Fruit fly (Drosophila melanogaster) whole organism, embryonic: ENCODE data around the gene CG32668.

ENCODE experiments used
- Aef1 ChIP-seq: fragments of 200-800 bp; sonication (Bioruptor generic); IDR thresholded peaks from 3 replicates; pipeline ENCODE4 v1.3.6; 2022; ENCODE audit warnings: missing biosample characterization, missing genetic modification characterization
- CG10543 ChIP-seq: fragments of 200-800 bp; sonication (Bioruptor generic); optimal IDR thresholded peaks from 3 replicates; lab custom pipeline; 2017; ENCODE audit warnings: missing biosample characterization, mild to moderate bottlenecking, missing genetic modification characterization, moderate library complexity
- CG12236 ChIP-seq: fragments of 200-800 bp; sonication (Bioruptor generic); optimal IDR thresholded peaks from 2 replicates; lab custom pipeline; 2016; ENCODE audit warnings: missing biosample characterization, missing genetic modification characterization
- CG1233 ChIP-seq: fragments of 200-800 bp; sonication (Bioruptor generic); optimal IDR thresholded peaks from 4 replicates; lab custom pipeline; 2018; ENCODE audit warnings: missing biosample characterization, mild to moderate bottlenecking, missing genetic modification characterization
- CG12391 ChIP-seq: fragments of 200-800 bp; sonication (Bioruptor generic); optimal IDR thresholded peaks from 3 replicates; lab custom pipeline; 2018; ENCODE audit warnings: missing biosample characterization, mild to moderate bottlenecking, missing genetic modification characterization, moderate library complexity
- CG13424 ChIP-seq: fragments of 200-800 bp; sonication (Bioruptor generic); optimal IDR thresholded peaks from 2 replicates; lab custom pipeline; 2019; ENCODE audit warnings: missing biosample characterization, mild to moderate bottlenecking, missing genetic modification characterization, moderate library complexity
- CG13775 ChIP-seq: fragments of 200-800 bp; sonication (Bioruptor generic); optimal IDR thresholded peaks from 3 replicates; lab custom pipeline; 2017; ENCODE audit warnings: missing biosample characterization, mild to moderate bottlenecking, missing genetic modification characterization
- CG14710 ChIP-seq: fragments of 200-800 bp; sonication (Bioruptor generic); optimal IDR thresholded peaks from 3 replicates; lab custom pipeline; 2019; ENCODE audit warnings: missing biosample characterization, mild to moderate bottlenecking, missing genetic modification characterization, moderate library complexity
- CG14965 ChIP-seq: fragments of 200-800 bp; sonication (Bioruptor generic); optimal IDR thresholded peaks from 2 replicates; lab custom pipeline; 2016; ENCODE audit warnings: missing biosample characterization, missing genetic modification characterization, borderline replicate concordance
- CG17612 ChIP-seq: fragments of 200-800 bp; sonication (Bioruptor generic); IDR thresholded peaks from 2 replicates; pipeline ENCODE4 v1.3.6; 2022; ENCODE audit warnings: missing biosample characterization, missing genetic modification characterization
- CG18476 ChIP-seq: fragments of 200-800 bp; sonication (Bioruptor generic); optimal IDR thresholded peaks from 2 replicates; lab custom pipeline; 2016; ENCODE audit warnings: missing biosample characterization, mild to moderate bottlenecking, missing genetic modification characterization
- CG18764 ChIP-seq: fragments of 200-800 bp; sonication (Bioruptor generic); optimal IDR thresholded peaks from 3 replicates; lab custom pipeline; 2016; ENCODE audit warnings: missing biosample characterization, missing genetic modification characterization
- CG2129 ChIP-seq: fragments of 200-800 bp; sonication (Bioruptor generic); IDR thresholded peaks from 2 replicates; pipeline ENCODE4 v1.3.6; 2022; ENCODE audit warnings: missing biosample characterization, missing genetic modification characterization; ENCODE audit not compliant: partially characterized antibody
- CG3065 ChIP-seq: fragments of 200-800 bp; sonication (Bioruptor generic); optimal IDR thresholded peaks from 2 replicates; lab custom pipeline; 2016; ENCODE audit warnings: missing biosample characterization, missing genetic modification characterization
- CG4328 ChIP-seq: fragments of 200-800 bp; sonication (Bioruptor generic); optimal IDR thresholded peaks from 3 replicates; lab custom pipeline; 2017; ENCODE audit warnings: missing biosample characterization, missing genetic modification reagents, missing genetic modification characterization
- CG6654 ChIP-seq: fragments of 200-800 bp; sonication (Bioruptor generic); optimal IDR thresholded peaks from 2 replicates; lab custom pipeline; 2017; ENCODE audit warnings: missing biosample characterization, mild to moderate bottlenecking, missing genetic modification characterization
- CG6683 ChIP-seq: fragments of 200-800 bp; sonication (Bioruptor generic); optimal IDR thresholded peaks from 2 replicates; lab custom pipeline; 2017; ENCODE audit warnings: missing biosample characterization, mild to moderate bottlenecking, missing genetic modification characterization, missing genetic modification reagents
- CG7271 ChIP-seq: fragments of 200-800 bp; sonication (Bioruptor generic); optimal IDR thresholded peaks from 2 replicates; lab custom pipeline; 2018; ENCODE audit warnings: missing biosample characterization, mild to moderate bottlenecking, missing genetic modification characterization, moderate library complexity
- CG8478 ChIP-seq: fragments of >200 bp; optimal IDR thresholded peaks from 2 replicates; lab custom pipeline; 2018
- CG9727 ChIP-seq: fragments of 200-800 bp; sonication (Bioruptor generic); optimal IDR thresholded peaks from 3 replicates; lab custom pipeline; 2017; ENCODE audit warnings: missing biosample characterization, mild to moderate bottlenecking, missing genetic modification characterization
- CG9932 ChIP-seq: fragments of 200-800 bp; sonication (Bioruptor generic); IDR thresholded peaks from 2 replicates; pipeline ENCODE4 v1.3.6; 2022; ENCODE audit warnings: missing biosample characterization, missing genetic modification characterization
- CTCF ChIP-seq: fragments of 200-800 bp; sonication (Bioruptor generic); optimal IDR thresholded peaks from 2 replicates; lab custom pipeline; 2017; ENCODE audit warnings: missing biosample characterization, mild to moderate bottlenecking, missing genetic modification characterization, moderate library complexity
- Camta ChIP-seq: fragments of 200-800 bp; sonication (Bioruptor generic); optimal IDR thresholded peaks from 2 replicates; lab custom pipeline; 2016; ENCODE audit warnings: missing biosample characterization, missing genetic modification characterization
- Dbx ChIP-seq: fragments of 200-800 bp; sonication (Bioruptor generic); IDR thresholded peaks from 3 replicates; pipeline ENCODE4 v1.3.6; 2022; ENCODE audit warnings: missing biosample characterization, missing genetic modification characterization
- Drgx ChIP-seq: fragments of 200-800 bp; sonication (Bioruptor generic); IDR thresholded peaks from 2 replicates; pipeline ENCODE4 v1.3.6; 2022; ENCODE audit warnings: missing biosample characterization, missing genetic modification characterization
- Fer1 ChIP-seq: fragments of 200-800 bp; sonication (Bioruptor generic); optimal IDR thresholded peaks from 2 replicates; lab custom pipeline; 2017; ENCODE audit warnings: missing biosample characterization, mild to moderate bottlenecking, missing genetic modification characterization
- H2.0 ChIP-seq: fragments of 200-800 bp; sonication (Bioruptor generic); IDR thresholded peaks from 2 replicates; pipeline ENCODE4 v1.3.6; 2022; ENCODE audit warnings: missing biosample characterization, missing genetic modification characterization
- HLH4C ChIP-seq: fragments of 200-800 bp; sonication (Bioruptor generic); IDR thresholded peaks from 3 replicates; pipeline ENCODE4 v1.3.6; 2022; ENCODE audit warnings: missing biosample characterization, missing genetic modification characterization; ENCODE audit not compliant: partially characterized antibody
- Oaz ChIP-seq: fragments of 200-800 bp; sonication (Bioruptor generic); IDR thresholded peaks from 2 replicates; pipeline ENCODE4 v1.3.6; 2022; ENCODE audit warnings: missing biosample characterization, missing genetic modification characterization
- Scr ChIP-seq: fragments of 200-800 bp; sonication (Bioruptor generic); IDR thresholded peaks from 2 replicates; pipeline ENCODE4 v1.3.6; 2022; ENCODE audit warnings: missing biosample characterization, missing genetic modification characterization; ENCODE audit not compliant: partially characterized antibody
- amos ChIP-seq: fragments of 200-800 bp; sonication (Bioruptor generic); IDR thresholded peaks from 2 replicates; pipeline ENCODE4 v1.3.6; 2022; ENCODE audit warnings: missing biosample characterization, missing genetic modification characterization; ENCODE audit not compliant: partially characterized antibody
- ara ChIP-seq: fragments of 200-800 bp; sonication (Bioruptor generic); IDR thresholded peaks from 2 replicates; pipeline ENCODE4 v1.3.6; 2022; ENCODE audit warnings: missing biosample characterization, missing genetic modification characterization
- cwo ChIP-seq: fragments of 200-800 bp; sonication (Bioruptor generic); optimal IDR thresholded peaks from 3 replicates; lab custom pipeline; 2017; ENCODE audit warnings: missing biosample characterization, missing genetic modification characterization, mild to moderate bottlenecking, moderate library complexity, missing genetic modification reagents
- dmrt99B ChIP-seq: fragments of 200-800 bp; sonication (Bioruptor generic); optimal IDR thresholded peaks from 2 replicates; lab custom pipeline; 2018; ENCODE audit warnings: missing biosample characterization, mild to moderate bottlenecking, missing genetic modification characterization, moderate library complexity
- emc ChIP-seq: fragments of 200-800 bp; sonication (Bioruptor generic); optimal IDR thresholded peaks from 2 replicates; lab custom pipeline; 2016; ENCODE audit warnings: missing biosample characterization, missing genetic modification characterization
- eve ChIP-seq, 2 experiments: fragments of >200 bp; optimal IDR thresholded peaks; 2 replicates each; lab custom pipeline; 2017; ENCODE audit warnings: missing biosample characterization in 2 of 2, missing genetic modification characterization in 2 of 2
- gem ChIP-seq: fragments of 200-800 bp; sonication (Bioruptor generic); optimal IDR thresholded peaks from 2 replicates; lab custom pipeline; 2019; ENCODE audit warnings: missing biosample characterization, mild to moderate bottlenecking, missing genetic modification characterization, moderate library complexity
- gsb ChIP-seq: fragments of 200-800 bp; sonication (Bioruptor generic); IDR thresholded peaks from 2 replicates; pipeline ENCODE4 v1.3.6; 2022; ENCODE audit warnings: missing biosample characterization, missing genetic modification characterization
- hth ChIP-seq: fragments of >200 bp; optimal IDR thresholded peaks from 2 replicates; lab custom pipeline; 2017; ENCODE audit warnings: inconsistent platforms
- insv ChIP-seq, 2 experiments: fragments of 200-800 bp; sonication (Bioruptor generic); optimal IDR thresholded peaks; 3 replicates each; lab custom pipeline; 2016 to 2018; ENCODE audit warnings: missing biosample characterization in 2 of 2, missing genetic modification characterization in 2 of 2
- kni ChIP-seq: fragments of 200-800 bp; sonication (Bioruptor generic); optimal IDR thresholded peaks from 3 replicates; lab custom pipeline; 2017; ENCODE audit warnings: mild to moderate bottlenecking, missing biosample characterization, missing genetic modification reagents, missing genetic modification characterization
- lab ChIP-seq: fragments of 200-800 bp; sonication (Bioruptor generic); optimal IDR thresholded peaks from 3 replicates; lab custom pipeline; 2017; ENCODE audit warnings: missing biosample characterization, missing genetic modification characterization, mild to moderate bottlenecking, moderate library complexity, missing genetic modification reagents
- lilli ChIP-seq: fragments of 200-800 bp; sonication (Bioruptor generic); optimal IDR thresholded peaks from 3 replicates; lab custom pipeline; 2016; ENCODE audit warnings: missing biosample characterization, missing genetic modification characterization
- nau ChIP-seq: fragments of 200-800 bp; sonication (Bioruptor generic); optimal IDR thresholded peaks from 3 replicates; lab custom pipeline; 2017; ENCODE audit warnings: missing biosample characterization, mild to moderate bottlenecking, missing genetic modification characterization, missing genetic modification reagents
- nmo ChIP-seq: fragments of 200-800 bp; sonication (Bioruptor generic); optimal IDR thresholded peaks from 2 replicates; lab custom pipeline; 2018; ENCODE audit warnings: missing biosample characterization, mild to moderate bottlenecking, missing genetic modification characterization, moderate library complexity
- pum ChIP-seq: fragments of 200-800 bp; sonication (Bioruptor generic); optimal IDR thresholded peaks from 2 replicates; lab custom pipeline; 2016; ENCODE audit warnings: missing biosample characterization, missing genetic modification characterization
- shn ChIP-seq: fragments of 200-800 bp; sonication (Bioruptor generic); optimal IDR thresholded peaks from 3 replicates; lab custom pipeline; 2016; ENCODE audit warnings: missing biosample characterization, missing genetic modification characterization
- sisA ChIP-seq: fragments of 200-800 bp; sonication (Bioruptor generic); IDR thresholded peaks from 2 replicates; pipeline ENCODE4 v1.3.6; 2022; ENCODE audit warnings: missing biosample characterization, missing genetic modification characterization
- unc-4 ChIP-seq: fragments of 200-800 bp; sonication (Bioruptor generic); IDR thresholded peaks from 2 replicates; pipeline ENCODE4 v1.3.6; 2022; ENCODE audit warnings: missing biosample characterization, missing genetic modification characterization; ENCODE audit not compliant: partially characterized antibody
- vvl ChIP-seq: fragments of 200-800 bp; sonication (Bioruptor generic); IDR thresholded peaks from 2 replicates; pipeline ENCODE4 v1.3.6; 2022; ENCODE audit warnings: missing biosample characterization, missing genetic modification characterization
- zfh2 ChIP-seq: fragments of 200-800 bp; sonication (Bioruptor generic); optimal IDR thresholded peaks from 2 replicates; lab custom pipeline; 2016; ENCODE audit warnings: missing biosample characterization, missing genetic modification characterization

CG32668 gene

DNA sequence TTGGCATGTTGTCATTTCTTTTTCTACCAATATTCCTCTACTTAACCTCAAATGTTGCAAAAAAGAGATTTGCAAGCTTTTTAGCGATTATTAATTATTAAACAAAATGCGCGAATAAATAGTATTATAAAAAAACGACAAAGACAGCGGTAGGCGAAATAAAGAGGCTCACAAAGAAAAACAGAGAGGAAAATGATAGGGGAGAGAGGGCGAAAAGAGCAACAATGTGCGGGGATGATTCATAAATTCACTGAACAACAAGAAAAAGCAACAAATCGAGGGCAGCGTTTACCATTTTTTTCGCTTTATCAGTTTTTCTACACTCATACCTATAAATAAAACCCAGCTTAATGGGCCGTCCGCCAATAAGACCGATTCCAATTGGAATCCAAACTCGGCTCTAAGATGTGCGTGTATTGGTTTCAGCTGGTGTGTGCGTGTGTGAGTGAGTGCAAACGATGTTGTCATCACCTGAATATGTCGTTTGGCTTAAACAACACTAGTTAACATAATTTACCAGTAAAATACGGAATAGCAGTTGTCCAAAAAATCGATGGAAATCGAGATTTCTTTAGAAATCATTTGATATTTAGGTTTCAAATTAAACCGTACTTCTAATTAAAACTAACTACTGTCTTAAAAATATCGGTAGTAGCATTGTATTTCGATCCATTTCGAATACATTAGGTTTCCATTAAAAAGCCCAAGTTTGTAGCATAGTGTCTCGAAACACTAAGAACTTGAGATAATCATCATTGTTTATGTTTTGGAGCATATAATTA, 3.6 kb downstream of the CG32668 start (continued):
- no peak for TF ChIP-seq CG7271 (tag; lab: Kevin White, UChicago)
- TF ChIP-seq CG9727 (GFP tag; lab: Kevin White, UChicago): no peak
- TF ChIP-seq gem (tag; lab: Kevin White, UChicago): no peak
- TF ChIP-seq kni (GFP tag; lab: Kevin White, UChicago): no peak
- TF ChIP-seq CG14710 (tag; lab: Kevin White, UChicago): no peak
- TF ChIP-seq Oaz: no peak
- no peak for TF ChIP-seq CG17612
- no peak for TF ChIP-seq CG2129 (GFP tag; lab: Robert Waterston, UW)
- TF ChIP-seq CG8478 (lab: Kevin White, UChicago): no peak
- TF ChIP-seq CG18764 (GFP tag; lab: Kevin White, UChicago): no peak
- no peak for TF ChIP-seq unc-4
- TF ChIP-seq Dbx: no peak
- no peak for TF ChIP-seq CG1233 (GFP tag; lab: Kevin White, UChicago)
- TF ChIP-seq shn (GFP tag; lab: Kevin White, UChicago): no peak
- TF ChIP-seq cwo: peak; percentile 3
- TF ChIP-seq sisA: no peak
- TF ChIP-seq Camta (GFP tag; lab: Kevin White, UChicago): no peak
- peak; percentile 35 for TF ChIP-seq CG9932 (GFP tag; lab: Robert Waterston, UW)
- TF ChIP-seq amos (GFP tag; lab: Robert Waterston, UW): no peak
- TF ChIP-seq hth (lab: Kevin White, UChicago): no peak
- no peak for TF ChIP-seq CG6683 (GFP tag; lab: Kevin White, UChicago)
- TF ChIP-seq Fer1 (GFP tag; lab: Kevin White, UChicago): peak; percentile 7
- TF ChIP-seq CG4328: no peak
- TF ChIP-seq nmo (GFP tag; lab: Kevin White, UChicago): no peak
- no peak for TF ChIP-seq Scr (GFP tag; lab: Robert Waterston, UW)
- no peak for TF ChIP-seq CG12236
- TF ChIP-seq ara (GFP tag; lab: Robert Waterston, UW): no peak
- peak; percentile 72 to 93 for TF ChIP-seq insv (GFP tag; optimal IDR thresholded peaks at IDR 0.05; lab: Kevin White, UChicago)
- no peak for TF ChIP-seq HLH4C (GFP tag; lab: Robert Waterston, UW)
- peak; percentile 19 for TF ChIP-seq dmrt99B (tag; lab: Kevin White, UChicago)
- TF ChIP-seq emc: no peak
- TF ChIP-seq CG18476 (GFP tag; lab: Kevin White, UChicago): no peak
- no peak for TF ChIP-seq eve (GFP tag; optimal IDR thresholded peaks at IDR 0.05; lab: Kevin White, UChicago)
- no peak for TF ChIP-seq nau (GFP tag; lab: Kevin White, UChicago)
- no peak for TF ChIP-seq lilli (GFP tag; lab: Kevin White, UChicago)
- TF ChIP-seq CG10543: no peak
- no peak for TF ChIP-seq pum (GFP tag; lab: Kevin White, UChicago)
- TF ChIP-seq CG6654 (GFP tag; lab: Kevin White, UChicago): no peak
- TF ChIP-seq zfh2 (GFP tag; lab: Kevin White, UChicago): no peak
- peak; percentile 41 for TF ChIP-seq lab (GFP tag; lab: Kevin White, UChicago)
- TF ChIP-seq CG12391 (tag; lab: Kevin White, UChicago): no peak
- no peak for TF ChIP-seq Aef1 (GFP tag; lab: Robert Waterston, UW)
- no peak for TF ChIP-seq gsb (GFP tag; lab: Robert Waterston, UW)
- no peak for TF ChIP-seq CG13775 (GFP tag; lab: Kevin White, UChicago)
- no peak for TF ChIP-seq vvl (GFP tag; lab: Robert Waterston, UW)
- TF ChIP-seq H2.0: no peak
- no peak for TF ChIP-seq CG14965 (GFP tag; lab: Kevin White, UChicago)
- TF ChIP-seq Drgx: no peak
- TF ChIP-seq CG13424: peak; percentile 36
- TF ChIP-seq CG3065: no peak
- TF ChIP-seq CTCF (GFP tag; lab: Kevin White, UChicago): no peak
